Fruit fly (Drosophila melanogaster): ENCODE data around the gene CG33120.

dm6 chr2L:18846843-18847242, 2.5 kb upstream of the CG33120 start:
- TF ChIP-seq rn (GFP tag; IDR thresholded peaks at IDR 0.05) (no peak), CG34367 (tag; optimal IDR thresholded peaks at IDR 0.05) (no peak), CG32121 (GFP tag; IDR thresholded peaks at IDR 0.05) (no peak), EcR (GFP tag; optimal IDR thresholded peaks at IDR 0.05) (no peak), Pif1A (GFP tag; optimal IDR thresholded peaks at IDR 0.05) (no peak), Ets98B (GFP tag; IDR thresholded peaks at IDR 0.05) (no peak), D1 (tag; optimal IDR thresholded peaks at IDR 0.05) (no peak), CG15710 (tag; optimal IDR thresholded peaks at IDR 0.05) (no peak)
